Fruit fly (Drosophila melanogaster) Kc167 (cell line): ENCODE measurements around the gene CG5157.

Source experiments
- Myc ChIP-seq: fragments of >200 bp; optimal IDR thresholded peaks from 2 replicates; lab custom pipeline; 2017; ENCODE audit warnings: missing external identifiers
- Sin3A ChIP-seq: fragments of >200 bp; optimal IDR thresholded peaks from 2 replicates; lab custom pipeline; 2018; ENCODE audit warnings: missing external identifiers
- h ChIP-seq: fragments of >200 bp; optimal IDR thresholded peaks from 3 replicates; lab custom pipeline; 2018; ENCODE audit warnings: missing external identifiers
- insv ChIP-seq: fragments of >200 bp; optimal IDR thresholded peaks from 3 replicates; lab custom pipeline; 2018; ENCODE audit warnings: missing external identifiers
- psq ChIP-seq: fragments of >200 bp; optimal IDR thresholded peaks from 2 replicates; lab custom pipeline; 2017; ENCODE audit warnings: missing external identifiers

- TF ChIP-seq insv (lab: Kevin White, UChicago) (no peak), Myc (lab: Kevin White, UChicago) (no peak), psq (lab: Kevin White, UChicago) (no peak), h (lab: Kevin White, UChicago) (no peak), Sin3A (lab: Kevin White, UChicago) (no peak)
Measured at dm6 chr3L:16161131-16161530, 23.5 kb upstream of the CG5157 start.
